Fruit fly (Drosophila melanogaster) whole organism, embryonic: ENCODE data around the gene Lst8.

Source experiments
- Adf1 ChIP-seq: fragments of 200-800 bp; sonication (Bioruptor generic); IDR thresholded peaks from 2 replicates; pipeline ENCODE4 v1.3.6; 2022; ENCODE audit warnings: missing biosample characterization, missing genetic modification characterization
- CG10209 ChIP-seq: fragments of 200-800 bp; sonication (Bioruptor generic); optimal IDR thresholded peaks from 3 replicates; lab custom pipeline; 2017; ENCODE audit warnings: missing biosample characterization, mild to moderate bottlenecking, missing genetic modification characterization, missing genetic modification reagents
- CG10267 ChIP-seq: fragments of 200-800 bp; sonication (Bioruptor generic); optimal IDR thresholded peaks from 2 replicates; lab custom pipeline; 2018; ENCODE audit warnings: missing biosample characterization, mild to moderate bottlenecking, missing genetic modification characterization, moderate library complexity
- CG10274 ChIP-seq: fragments of 200-800 bp; sonication (Bioruptor generic); optimal IDR thresholded peaks from 3 replicates; lab custom pipeline; 2017; ENCODE audit warnings: missing biosample characterization, mild to moderate bottlenecking, missing genetic modification characterization
- CG11560 ChIP-seq: fragments of 200-800 bp; sonication (Bioruptor generic); IDR thresholded peaks from 3 replicates; pipeline ENCODE4 v1.3.6; 2022; ENCODE audit warnings: missing biosample characterization, missing genetic modification characterization
- CG11695 ChIP-seq: fragments of 200-800 bp; sonication (Bioruptor generic); IDR thresholded peaks from 3 replicates; pipeline ENCODE4 v1.3.6; 2022; ENCODE audit warnings: missing biosample characterization, missing genetic modification characterization
- CG11723 ChIP-seq: fragments of 200-800 bp; sonication (Bioruptor generic); optimal IDR thresholded peaks from 2 replicates; lab custom pipeline; 2017; ENCODE audit warnings: missing biosample characterization, mild to moderate bottlenecking, missing genetic modification characterization
- CG12659 ChIP-seq: fragments of 200-800 bp; sonication (Bioruptor generic); optimal IDR thresholded peaks from 3 replicates; lab custom pipeline; 2017; ENCODE audit warnings: mild to moderate bottlenecking, missing biosample characterization, missing genetic modification reagents, missing genetic modification characterization
- CG13624 ChIP-seq: fragments of 200-800 bp; sonication (Bioruptor generic); optimal IDR thresholded peaks from 2 replicates; lab custom pipeline; 2016; ENCODE audit warnings: missing biosample characterization, missing genetic modification characterization
- CG14014 ChIP-seq: fragments of 200-800 bp; sonication (Bioruptor generic); IDR thresholded peaks from 2 replicates; pipeline ENCODE4 v1.3.6; 2022; ENCODE audit warnings: missing biosample characterization, missing genetic modification characterization
- CG15011 ChIP-seq: fragments of 200-800 bp; sonication (Bioruptor generic); optimal IDR thresholded peaks from 3 replicates; lab custom pipeline; 2018; ENCODE audit warnings: missing biosample characterization, mild to moderate bottlenecking, missing genetic modification characterization
- CG17912 ChIP-seq: fragments of 200-800 bp; sonication (Bioruptor generic); optimal IDR thresholded peaks from 2 replicates; lab custom pipeline; 2018; ENCODE audit warnings: missing biosample characterization, mild to moderate bottlenecking, missing genetic modification characterization
- CG18476 ChIP-seq: fragments of 200-800 bp; sonication (Bioruptor generic); optimal IDR thresholded peaks from 2 replicates; lab custom pipeline; 2016; ENCODE audit warnings: missing biosample characterization, mild to moderate bottlenecking, missing genetic modification characterization
- CG2116 ChIP-seq: fragments of 200-800 bp; sonication (Bioruptor generic); optimal IDR thresholded peaks from 3 replicates; lab custom pipeline; 2018; ENCODE audit warnings: missing biosample characterization, mild to moderate bottlenecking, missing genetic modification characterization
- CG2202 ChIP-seq: fragments of 200-800 bp; sonication (Bioruptor generic); optimal IDR thresholded peaks from 2 replicates; lab custom pipeline; 2018; ENCODE audit warnings: missing biosample characterization, mild to moderate bottlenecking, missing genetic modification characterization
- CG30431 ChIP-seq: fragments of 200-800 bp; sonication (Bioruptor generic); optimal IDR thresholded peaks from 2 replicates; lab custom pipeline; 2017; ENCODE audit warnings: missing biosample characterization, missing genetic modification characterization
- CG4730 ChIP-seq: fragments of 200-800 bp; sonication (Bioruptor generic); IDR thresholded peaks from 2 replicates; pipeline ENCODE4 v1.3.6; 2022; ENCODE audit warnings: missing biosample characterization, missing genetic modification characterization
- CG5180 ChIP-seq: fragments of 200-800 bp; sonication (Bioruptor generic); optimal IDR thresholded peaks from 3 replicates; lab custom pipeline; 2017; ENCODE audit warnings: missing biosample characterization, missing genetic modification characterization, mild to moderate bottlenecking, moderate library complexity, missing genetic modification reagents
- CG6765 ChIP-seq: fragments of 200-800 bp; sonication (Bioruptor generic); optimal IDR thresholded peaks from 3 replicates; lab custom pipeline; 2017; ENCODE audit warnings: missing biosample characterization, mild to moderate bottlenecking, missing genetic modification characterization
- CG7271 ChIP-seq: fragments of 200-800 bp; sonication (Bioruptor generic); optimal IDR thresholded peaks from 2 replicates; lab custom pipeline; 2018; ENCODE audit warnings: missing biosample characterization, mild to moderate bottlenecking, missing genetic modification characterization, moderate library complexity
- CG7963 ChIP-seq: fragments of 200-800 bp; sonication (Bioruptor generic); IDR thresholded peaks from 3 replicates; pipeline ENCODE4 v1.3.6; 2022; ENCODE audit warnings: missing biosample characterization, missing genetic modification characterization; ENCODE audit not compliant: partially characterized antibody
- CG8089 ChIP-seq: fragments of 200-800 bp; sonication (Bioruptor generic); optimal IDR thresholded peaks from 3 replicates; lab custom pipeline; 2016; ENCODE audit warnings: missing biosample characterization, missing genetic modification characterization
- CG8765 ChIP-seq: fragments of 200-800 bp; sonication (Bioruptor generic); IDR thresholded peaks from 2 replicates; pipeline ENCODE4 v1.3.6; 2022; ENCODE audit warnings: missing biosample characterization, missing genetic modification characterization
- D19A ChIP-seq: fragments of 200-800 bp; optimal IDR thresholded peaks from 3 replicates; lab custom pipeline; 2019; ENCODE audit warnings: missing biosample characterization, mild to moderate bottlenecking, missing genetic modification characterization, moderate library complexity
- Deaf1 ChIP-seq: fragments of 200-800 bp; optimal IDR thresholded peaks from 3 replicates; lab custom pipeline; 2019; ENCODE audit warnings: missing biosample characterization, mild to moderate bottlenecking, missing genetic modification characterization, moderate library complexity
- Ets65A ChIP-seq: fragments of 200-800 bp; sonication (Bioruptor generic); peaks from one replicate; lab custom pipeline; 2016; ENCODE audit warnings: missing biosample characterization, missing genetic modification characterization
- Ets97D ChIP-seq: fragments of 200-800 bp; sonication (Bioruptor generic); optimal IDR thresholded peaks from 3 replicates; lab custom pipeline; 2016; ENCODE audit warnings: missing biosample characterization, missing genetic modification characterization
- H2.0 ChIP-seq: fragments of 200-800 bp; sonication (Bioruptor generic); IDR thresholded peaks from 2 replicates; pipeline ENCODE4 v1.3.6; 2022; ENCODE audit warnings: missing biosample characterization, missing genetic modification characterization
- Hr39 ChIP-seq: fragments of >200 bp; optimal IDR thresholded peaks from 2 replicates; lab custom pipeline; 2017
- Hr51 ChIP-seq, 2 experiments: fragments of 200-800 bp; sonication (Bioruptor generic); optimal IDR thresholded peaks; 2 replicates in 1 of 2; 3 replicates in 1 of 2; lab custom pipeline; 2016 to 2018; ENCODE audit warnings: missing biosample characterization in 2 of 2, missing genetic modification characterization in 2 of 2, mild to moderate bottlenecking in 1 of 2, moderate library complexity in 1 of 2
- Hsf ChIP-seq: fragments of 200-800 bp; sonication (Bioruptor generic); optimal IDR thresholded peaks from 3 replicates; lab custom pipeline; 2016; ENCODE audit warnings: missing biosample characterization, missing genetic modification characterization
- Meics ChIP-seq: fragments of 200-800 bp; sonication (Bioruptor generic); optimal IDR thresholded peaks from 2 replicates; lab custom pipeline; 2017; ENCODE audit warnings: missing biosample characterization, mild to moderate bottlenecking, missing genetic modification characterization
- Neu2 ChIP-seq: fragments of 200-800 bp; sonication (Bioruptor generic); optimal IDR thresholded peaks from 3 replicates; lab custom pipeline; 2016; ENCODE audit warnings: missing biosample characterization, missing genetic modification characterization, borderline replicate concordance
- Xrp1 ChIP-seq: fragments of 200-800 bp; sonication (Bioruptor generic); IDR thresholded peaks from 2 replicates; pipeline ENCODE4 v1.3.6; 2022; ENCODE audit warnings: missing biosample characterization, missing genetic modification characterization
- chn ChIP-seq: fragments of 200-800 bp; sonication (Bioruptor generic); optimal IDR thresholded peaks from 2 replicates; lab custom pipeline; 2016; ENCODE audit warnings: missing biosample characterization, missing genetic modification characterization
- disco-r ChIP-seq: fragments of 200-800 bp; sonication (Bioruptor generic); optimal IDR thresholded peaks from 2 replicates; lab custom pipeline; 2016; ENCODE audit warnings: missing biosample characterization, missing genetic modification characterization
- eyg ChIP-seq: fragments of 200-800 bp; sonication (Bioruptor generic); optimal IDR thresholded peaks from 3 replicates; lab custom pipeline; 2016; ENCODE audit warnings: missing biosample characterization, missing genetic modification characterization
- fd64A ChIP-seq: fragments of 200-800 bp; sonication (Bioruptor generic); optimal IDR thresholded peaks from 3 replicates; lab custom pipeline; 2018; ENCODE audit warnings: missing biosample characterization, mild to moderate bottlenecking, missing genetic modification characterization
- insv ChIP-seq, 2 experiments: fragments of 200-800 bp; sonication (Bioruptor generic); optimal IDR thresholded peaks; 3 replicates each; lab custom pipeline; 2016 to 2018; ENCODE audit warnings: missing biosample characterization in 2 of 2, missing genetic modification characterization in 2 of 2
- inv ChIP-seq: fragments of 200-800 bp; sonication (Bioruptor generic); IDR thresholded peaks from 2 replicates; pipeline ENCODE4 v1.3.6; 2022; ENCODE audit warnings: missing biosample characterization, missing genetic modification characterization; ENCODE audit not compliant: partially characterized antibody
- nerfin-2 ChIP-seq: fragments of 200-800 bp; sonication (Bioruptor generic); IDR thresholded peaks from 2 replicates; pipeline ENCODE4 v1.3.6; 2022; ENCODE audit warnings: missing biosample characterization, missing genetic modification characterization; ENCODE audit not compliant: partially characterized antibody
- nmo ChIP-seq: fragments of 200-800 bp; sonication (Bioruptor generic); optimal IDR thresholded peaks from 2 replicates; lab custom pipeline; 2018; ENCODE audit warnings: missing biosample characterization, mild to moderate bottlenecking, missing genetic modification characterization, moderate library complexity
- sc ChIP-seq, 3 experiments: fragments of >200 bp in 2 of 3; fragments of 200-800 bp in 1 of 3; sonication (Bioruptor generic) in 1 of 3; optimal IDR thresholded peaks; 2 replicates in 2 of 3; 3 replicates in 1 of 3; lab custom pipeline; 2017; ENCODE audit warnings: mild to moderate bottlenecking in 1 of 3, missing biosample characterization in 1 of 3, missing genetic modification characterization in 1 of 3, missing genetic modification reagents in 1 of 3
- sima ChIP-seq: fragments of 200-800 bp; sonication (Bioruptor generic); optimal IDR thresholded peaks from 2 replicates; lab custom pipeline; 2016; ENCODE audit warnings: missing biosample characterization, missing genetic modification characterization
- sisA ChIP-seq: fragments of 200-800 bp; sonication (Bioruptor generic); IDR thresholded peaks from 2 replicates; pipeline ENCODE4 v1.3.6; 2022; ENCODE audit warnings: missing biosample characterization, missing genetic modification characterization
- tap ChIP-seq: fragments of 200-800 bp; optimal IDR thresholded peaks from 3 replicates; lab custom pipeline; 2019; ENCODE audit warnings: missing biosample characterization, mild to moderate bottlenecking, missing genetic modification characterization, moderate library complexity
- trh ChIP-seq: fragments of 200-800 bp; sonication (Bioruptor generic); optimal IDR thresholded peaks from 2 replicates; lab custom pipeline; 2016; ENCODE audit warnings: missing biosample characterization, missing genetic modification characterization
- tup ChIP-seq: fragments of 200-800 bp; sonication (Bioruptor generic); optimal IDR thresholded peaks from 2 replicates; lab custom pipeline; 2016; ENCODE audit warnings: missing biosample characterization, mild to moderate bottlenecking, missing genetic modification characterization, moderate library complexity
- tx ChIP-seq: fragments of 200-800 bp; sonication (Bioruptor generic); optimal IDR thresholded peaks from 2 replicates; lab custom pipeline; 2016; ENCODE audit warnings: missing biosample characterization, missing genetic modification characterization
- yki ChIP-seq: fragments of >200 bp; optimal IDR thresholded peaks from 3 replicates; lab custom pipeline; 2018

Gene Lst8

dm6 chrX:9641184-9641772, 35.5 kb upstream of the Lst8 start (continued):
- TF ChIP-seq Deaf1 (tag; lab: Kevin White, UChicago) = no peak
- no peak for TF ChIP-seq tup (GFP tag; lab: Kevin White, UChicago)
- peak; percentile 51; the same call in 1 of the 2 replicates for TF ChIP-seq H2.0 (GFP tag; lab: Robert Waterston, UW)
- TF ChIP-seq Ets97D (GFP tag; lab: Kevin White, UChicago) = no peak
- no peak for TF ChIP-seq CG11560
- peak; percentile 68 for TF ChIP-seq CG14014 (GFP tag; lab: Robert Waterston, UW)
- TF ChIP-seq CG8089 (GFP tag; lab: Kevin White, UChicago) = no peak
- TF ChIP-seq CG10209 (GFP tag; lab: Kevin White, UChicago) = peak; percentile 69
- TF ChIP-seq Xrp1 = peak; percentile 61; the same call in 1 of the 2 replicates
- TF ChIP-seq CG4730 (GFP tag; lab: Robert Waterston, UW) = no peak
- TF ChIP-seq CG5180 (GFP tag; lab: Kevin White, UChicago) = peak; percentile 19
- TF ChIP-seq sisA = no peak
- TF ChIP-seq CG2202 (tag; lab: Kevin White, UChicago) = no peak
- TF ChIP-seq Adf1 (GFP tag; lab: Robert Waterston, UW) = peak; percentile 31; the same call in 1 of the 2 replicates
- no peak for TF ChIP-seq CG13624 (GFP tag; lab: Kevin White, UChicago)
- TF ChIP-seq trh (GFP tag; lab: Kevin White, UChicago) = no peak
- TF ChIP-seq CG7271 (tag; lab: Kevin White, UChicago) = no peak
- no peak for TF ChIP-seq sima (GFP tag; lab: Kevin White, UChicago)
- no peak for TF ChIP-seq yki
- no peak for TF ChIP-seq Neu2 (GFP tag; lab: Kevin White, UChicago)
- TF ChIP-seq Hsf (GFP tag; lab: Kevin White, UChicago) = peak; percentile 44
- no peak for TF ChIP-seq nerfin-2 (GFP tag; lab: Robert Waterston, UW)
- no peak for TF ChIP-seq CG30431 (GFP tag; lab: Kevin White, UChicago)
- TF ChIP-seq CG17912 = no peak
- TF ChIP-seq CG12659 (GFP tag; lab: Kevin White, UChicago) = peak; percentile 83
- no peak for TF ChIP-seq Hr39
- TF ChIP-seq nmo (GFP tag; lab: Kevin White, UChicago) = peak; percentile 66
- TF ChIP-seq CG8765 (GFP tag; lab: Robert Waterston, UW) = no peak; the same call in 1 of the 2 replicates
- no peak for TF ChIP-seq CG2116 (GFP tag; lab: Kevin White, UChicago)
- TF ChIP-seq chn (GFP tag; lab: Kevin White, UChicago) = no peak
- TF ChIP-seq fd64A (GFP tag; lab: Kevin White, UChicago) = no peak
- TF ChIP-seq D19A (tag; lab: Kevin White, UChicago) = peak; percentile 76
- peak; percentile 86 for TF ChIP-seq Meics
- TF ChIP-seq CG15011 (GFP tag; lab: Kevin White, UChicago) = peak; percentile 59
- TF ChIP-seq eyg (GFP tag; lab: Kevin White, UChicago) = no peak
- no peak for TF ChIP-seq CG7963 (GFP tag; lab: Robert Waterston, UW)
- peak; percentile 58 for TF ChIP-seq CG10267 (tag; lab: Kevin White, UChicago)
- no peak for TF ChIP-seq CG11723 (GFP tag; lab: Kevin White, UChicago)
- TF ChIP-seq inv (GFP tag; lab: Robert Waterston, UW) = no peak
- TF ChIP-seq insv (GFP tag; optimal IDR thresholded peaks at IDR 0.05; lab: Kevin White, UChicago) = no peak
- no peak for TF ChIP-seq tx (GFP tag; lab: Kevin White, UChicago)
- peak; percentile 36 for TF ChIP-seq CG10274
- peak; percentile 77 for TF ChIP-seq CG11695
- TF ChIP-seq CG6765 (GFP tag; lab: Kevin White, UChicago) = peak; percentile 69
- peak in 1 of 2 experiments; percentile 90 for TF ChIP-seq Hr51 (GFP tag; optimal IDR thresholded peaks at IDR 0.05; lab: Kevin White, UChicago)
- peak; percentile 66 for TF ChIP-seq Ets65A
- TF ChIP-seq tap (tag; lab: Kevin White, UChicago) = peak; percentile 81
- TF ChIP-seq sc (optimal IDR thresholded peaks at IDR 0.05; lab: Kevin White, UChicago) = no peak
- no peak for TF ChIP-seq sc (GFP tag; optimal IDR thresholded peaks at IDR 0.05; lab: Kevin White, UChicago)
- TF ChIP-seq disco-r (GFP tag; lab: Kevin White, UChicago) = no peak
- TF ChIP-seq CG18476 = peak; percentile 20
